Fruit fly (Drosophila melanogaster): ENCODE data around the gene CG12395.
A peak's percentile ranks its signal among the peaks of the same experiment; 100 is the strongest.

CG12395 gene

DNA sequence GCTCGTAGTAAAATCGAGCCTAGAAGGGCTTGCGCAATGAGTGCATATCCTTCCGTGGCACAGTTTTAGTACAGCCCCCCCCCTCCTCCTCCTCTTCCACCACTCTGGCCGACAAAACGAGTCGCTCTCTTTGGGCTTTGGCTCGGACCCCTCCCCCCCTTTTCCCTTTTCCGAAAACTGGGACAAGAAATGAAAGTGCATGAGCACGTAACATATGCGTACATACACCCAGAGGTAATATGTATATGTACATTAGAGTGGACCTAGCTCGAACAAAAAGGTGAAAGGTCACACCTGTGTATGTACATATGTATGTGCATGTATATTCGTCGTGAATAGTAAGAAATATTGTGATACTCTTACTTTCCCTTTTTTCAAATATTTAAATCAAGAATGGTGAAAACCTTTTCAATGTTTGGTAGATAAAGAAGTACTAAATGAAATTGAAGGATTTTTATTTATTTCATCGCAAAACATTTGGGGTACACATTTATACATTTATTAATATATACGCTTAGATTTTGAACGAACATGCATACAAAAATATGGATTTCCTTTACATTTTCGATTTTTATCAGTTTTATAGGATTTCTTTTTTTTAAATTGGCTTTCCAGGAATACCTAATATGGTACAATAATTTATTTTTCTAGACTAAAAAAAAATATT is 30.0 kb upstream of the CG12395 start:
- TF ChIP-seq croc (GFP tag; conservative IDR thresholded peaks at IDR 0.05): no peak
- no peak for TF ChIP-seq pho (GFP tag; optimal IDR thresholded peaks at IDR 0.05)
- TF ChIP-seq Bgb (GFP tag; IDR thresholded peaks at IDR 0.05; ENCODE audit: partially characterized antibody): 0 out of 2 replicates have a peak, but pooled peaks have one; percentile 26
- no peak for TF ChIP-seq Abd-B (GFP tag; optimal IDR thresholded peaks at IDR 0.05)
- no peak for TF ChIP-seq caup (GFP tag; optimal IDR thresholded peaks at IDR 0.05; ENCODE audit: severe bottlenecking)
- peak; percentile 8 for TF ChIP-seq gem (tag; optimal IDR thresholded peaks at IDR 0.05)
- TF ChIP-seq crol (GFP tag; IDR thresholded peaks at IDR 0.05): peak; percentile 90
- peak; percentile 58 for TF ChIP-seq Med (GFP tag)
- peak; percentile 42 for TF ChIP-seq MBD-R2 (GFP tag; IDR thresholded peaks at IDR 0.05)
- TF ChIP-seq Hr78 (GFP tag; optimal IDR thresholded peaks at IDR 0.05): peak in 1 of 2 experiments; percentile 99
- 0 out of 3 replicates have a peak, but pooled peaks have one; percentile 27 for TF ChIP-seq sr (GFP tag; IDR thresholded peaks at IDR 0.05)
- peak; percentile 63 for TF ChIP-seq kni (GFP tag; optimal IDR thresholded peaks at IDR 0.05)
- peak; percentile 0 for TF ChIP-seq sqz (GFP tag; optimal IDR thresholded peaks at IDR 0.05)
- peak; percentile 3 for TF ChIP-seq trem (tag; optimal IDR thresholded peaks at IDR 0.05)
- peak; percentile 90 for TF ChIP-seq Deaf1 (tag; optimal IDR thresholded peaks at IDR 0.05)
- peak in 1 of 2 experiments; percentile 54 for TF ChIP-seq Pdp1 (GFP tag; optimal IDR thresholded peaks at IDR 0.05)
- 0 out of 4 replicates have a peak, but pooled peaks have one; percentile 59 for TF ChIP-seq chinmo (GFP tag; IDR thresholded peaks at IDR 0.05; ENCODE audit: partially characterized antibody)
- TF ChIP-seq Dbx (GFP tag; IDR thresholded peaks at IDR 0.05): 0 out of 3 replicates have a peak, but pooled peaks have one; percentile 17
- TF ChIP-seq CG18599 (GFP tag; optimal IDR thresholded peaks at IDR 0.05): peak; percentile 38
- peak; percentile 35 for TF ChIP-seq CG10543 (GFP tag; optimal IDR thresholded peaks at IDR 0.05)
- TF ChIP-seq Rfx (GFP tag; IDR thresholded peaks at IDR 0.05): 0 out of 2 replicates have a peak, but pooled peaks have one; percentile 10
- TF ChIP-seq sens (GFP tag): peak; percentile 62
- TF ChIP-seq bsh (GFP tag; optimal IDR thresholded peaks at IDR 0.05): peak; percentile 13 to 14
- TF ChIP-seq dmrt99B (tag; optimal IDR thresholded peaks at IDR 0.05): peak; percentile 2
- no peak for TF ChIP-seq lov (optimal IDR thresholded peaks at IDR 0.05)
- TF ChIP-seq lov (GFP tag; IDR thresholded peaks at IDR 0.05): peak; percentile 60; the same call in 1 of the 3 replicates
- TF ChIP-seq row (GFP tag; IDR thresholded peaks at IDR 0.05): peak; percentile 35; the same call in 1 of the 3 replicates
- no peak for TF ChIP-seq CG8290 (GFP tag; optimal IDR thresholded peaks at IDR 0.05)
- peak in 1 of 2 experiments; percentile 23 for TF ChIP-seq CG8290 (tag; optimal IDR thresholded peaks at IDR 0.05)
- peak in 1 of 2 experiments; percentile 24 for TF ChIP-seq Hr51 (GFP tag; optimal IDR thresholded peaks at IDR 0.05)
- no peak for TF ChIP-seq CG17385 (GFP tag; optimal IDR thresholded peaks at IDR 0.05)
- TF ChIP-seq Blimp-1 (GFP tag; optimal IDR thresholded peaks at IDR 0.05): peak; percentile 84
- TF ChIP-seq CG32772 (GFP tag; IDR thresholded peaks at IDR 0.05): no peak
- peak; percentile 70 for TF ChIP-seq abd-A (tag; optimal IDR thresholded peaks at IDR 0.05)
- TF ChIP-seq cg (GFP tag; optimal IDR thresholded peaks at IDR 0.05): peak; percentile 43
- no peak for TF ChIP-seq Gug (GFP tag; IDR thresholded peaks at IDR 0.05)
- TF ChIP-seq CG30020 (tag; optimal IDR thresholded peaks at IDR 0.05): no peak
- peak; percentile 2 for TF ChIP-seq CG2120 (GFP tag; optimal IDR thresholded peaks at IDR 0.05)
- TF ChIP-seq Drgx (GFP tag; IDR thresholded peaks at IDR 0.05): peak; percentile 43; the same call in 1 of the 2 replicates
- no peak for TF ChIP-seq CG6272 (GFP tag; IDR thresholded peaks at IDR 0.05)
- no peak for TF ChIP-seq esg (GFP tag; conservative IDR thresholded peaks at IDR 0.05)
- no peak for TF ChIP-seq dm (GFP tag; optimal IDR thresholded peaks at IDR 0.05)
- TF ChIP-seq D19A (tag; optimal IDR thresholded peaks at IDR 0.05): peak; percentile 72
- TF ChIP-seq ewg (GFP tag; optimal IDR thresholded peaks at IDR 0.05): peak; percentile 77
- peak; percentile 0 for TF ChIP-seq lab (GFP tag; optimal IDR thresholded peaks at IDR 0.05)
- peak; percentile 13 for TF ChIP-seq nom (GFP tag; optimal IDR thresholded peaks at IDR 0.05)
